Worm (Caenorhabditis elegans): ENCODE results near the gene wdr-46.
A peak's percentile ranks its signal among the peaks of the same experiment; 100 is the strongest.

wdr-46 gene

DNA sequence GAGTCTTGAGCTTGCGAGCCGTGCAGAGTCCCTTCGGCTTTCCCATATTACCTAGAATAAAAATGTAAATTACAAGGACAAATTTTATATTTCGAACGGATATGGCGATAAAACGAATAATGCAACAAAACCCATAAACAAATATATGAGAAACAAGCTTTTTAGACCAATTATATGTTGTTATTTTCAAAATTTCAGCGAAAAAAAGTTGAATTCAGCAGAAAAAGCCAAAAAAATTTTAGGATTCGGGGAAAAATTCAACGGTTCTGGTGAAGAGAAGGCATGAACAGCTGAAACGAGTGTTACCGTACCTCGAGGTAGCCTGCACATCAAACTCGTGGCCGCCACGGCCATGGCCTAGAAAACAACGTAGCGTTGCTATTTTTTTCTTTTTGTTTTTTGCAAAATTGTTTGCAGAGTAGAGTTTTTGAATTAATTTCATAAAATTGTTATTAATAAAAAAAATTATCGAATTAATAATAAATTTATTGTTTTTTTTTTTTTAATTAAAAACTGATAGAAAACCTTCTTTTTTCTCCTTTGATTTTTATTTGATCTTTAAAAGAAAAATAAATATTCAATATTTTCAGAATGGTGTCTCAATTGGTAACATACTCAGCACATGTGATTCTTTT lies 19.1 kb downstream of the wdr-46 start, which contains the start of the genes rps-23 and dpm-3:
Gene rps-23 (minus strand): TSS at position 51 of the 635 bp plus-strand sequence.
Gene dpm-3 (plus strand): TSS at position 585 of the 635 bp plus-strand sequence.
- TF ChIP-seq nhr-19 (GFP tag; conservative IDR thresholded peaks at IDR 0.05) (peak; percentile 96), pqm-1 (tag; optimal IDR thresholded peaks at IDR 0.05) (no peak), lin-39 (tag; optimal IDR thresholded peaks at IDR 0.05) (peak; percentile 85), pag-3 (tag; optimal IDR thresholded peaks at IDR 0.05; ENCODE audit: borderline replicate concordance, insufficient read depth) (peak; percentile 8), fkh-8 (tag; optimal IDR thresholded peaks at IDR 0.05) (peak; percentile 98), nhr-12 (tag; optimal IDR thresholded peaks at IDR 0.05) (no peak), irx-1 (tag; optimal IDR thresholded peaks at IDR 0.05) (peak; percentile 89), hlh-4 (tag; optimal IDR thresholded peaks at IDR 0.05) (no peak), ceh-63 (GFP tag; optimal IDR thresholded peaks at IDR 0.05) (no peak), nhr-20 (tag; optimal IDR thresholded peaks at IDR 0.05) (peak; percentile 94), aly-2 (tag; optimal IDR thresholded peaks at IDR 0.05) (peak; percentile 81), blmp-1 (tag; optimal IDR thresholded peaks at IDR 0.05) (peak; percentile 82), ama-1 (optimal IDR thresholded peaks at IDR 0.05) (peak; percentile 20), zip-4 (GFP tag; optimal IDR thresholded peaks at IDR 0.05) (peak; percentile 52), elt-3 (tag; optimal IDR thresholded peaks at IDR 0.05) (peak in 5 of 6 experiments; percentile 27 to 86 (median 72)), aha-1 (tag; optimal IDR thresholded peaks at IDR 0.05) (peak; percentile 37), fos-1 (tag; optimal IDR thresholded peaks at IDR 0.05) (peak; percentile 91), nhr-77 (tag; optimal IDR thresholded peaks at IDR 0.05) (peak; percentile 84), hpl-2 (GFP tag; optimal IDR thresholded peaks at IDR 0.05) (peak; percentile 55), ztf-11 (tag; optimal IDR thresholded peaks at IDR 0.05) (peak in 1 of 2 experiments; percentile 89), efl-3 (GFP tag; optimal IDR thresholded peaks at IDR 0.05) (peak; percentile 10), nhr-84 (tag; optimal IDR thresholded peaks at IDR 0.05) (no peak), skn-1 (tag; optimal IDR thresholded peaks at IDR 0.05) (peak; percentile 95), C34B4.2 (tag; optimal IDR thresholded peaks at IDR 0.05) (no peak), mdl-1 (tag; optimal IDR thresholded peaks at IDR 0.05) (peak in 1 of 2 experiments; percentile 87), sup-37 (GFP tag; optimal IDR thresholded peaks at IDR 0.05) (peak; percentile 74), isw-1 (GFP tag; IDR thresholded peaks at IDR 0.05) (peak; percentile 97), alr-1 (tag; optimal IDR thresholded peaks at IDR 0.05; ENCODE audit: borderline replicate concordance) (no peak), nhr-71 (tag; optimal IDR thresholded peaks at IDR 0.05) (peak; percentile 97), lin-35 (GFP tag; optimal IDR thresholded peaks at IDR 0.05) (peak; percentile 88 to 93), lin-15B (tag; optimal IDR thresholded peaks at IDR 0.05) (peak; percentile 94), swsn-7 (tag; optimal IDR thresholded peaks at IDR 0.05) (peak; percentile 93), ceh-88 (GFP tag; IDR thresholded peaks at IDR 0.05) (peak; percentile 87), unc-30 (tag; optimal IDR thresholded peaks at IDR 0.05) (no peak), lir-3 (tag; optimal IDR thresholded peaks at IDR 0.05; ENCODE audit: poor library complexity) (peak; percentile 96), fkh-10 (GFP tag; optimal IDR thresholded peaks at IDR 0.05) (peak; percentile 81), ceh-90 (tag; optimal IDR thresholded peaks at IDR 0.05) (peak; percentile 85), nhr-85 (tag) (peak; percentile 97), unc-130 (tag; optimal IDR thresholded peaks at IDR 0.05) (peak; percentile 98), sox-4 (tag; optimal IDR thresholded peaks at IDR 0.05) (peak; percentile 79), dsc-1 (tag; optimal IDR thresholded peaks at IDR 0.05) (peak; percentile 91), nhr-11 (tag; optimal IDR thresholded peaks at IDR 0.05) (peak; percentile 87), rnt-1 (tag; optimal IDR thresholded peaks at IDR 0.05) (peak; percentile 99), ets-5 (GFP tag; IDR thresholded peaks at IDR 0.05) (no peak), nhr-76 (tag; optimal IDR thresholded peaks at IDR 0.05) (no peak), egl-27 (tag; optimal IDR thresholded peaks at IDR 0.05) (no peak), lin-13 (GFP tag; optimal IDR thresholded peaks at IDR 0.05) (peak; percentile 93), tlp-1 (tag; optimal IDR thresholded peaks at IDR 0.05) (no peak), grh-1 (GFP tag; IDR thresholded peaks at IDR 0.05) (peak; percentile 90), tbx-2 (tag; optimal IDR thresholded peaks at IDR 0.05) (peak; percentile 95), mab-9 (GFP tag; IDR thresholded peaks at IDR 0.05) (peak; percentile 93), egl-13 (tag; optimal IDR thresholded peaks at IDR 0.05) (peak; percentile 91)

Data from whole organism, L1 larva.